Fruit fly (Drosophila melanogaster) S2 (cell line): ENCODE data around the gene Nup98-96.

ENCODE experiments used
- CG8478 ChIP-seq: fragments of >200 bp; optimal IDR thresholded peaks from 2 replicates; lab custom pipeline; 2018
- CTCF ChIP-seq, 2 experiments: fragments of >200 bp; optimal IDR thresholded peaks; 2 replicates each; lab custom pipeline; 2018

Gene Nup98-96

DNA sequence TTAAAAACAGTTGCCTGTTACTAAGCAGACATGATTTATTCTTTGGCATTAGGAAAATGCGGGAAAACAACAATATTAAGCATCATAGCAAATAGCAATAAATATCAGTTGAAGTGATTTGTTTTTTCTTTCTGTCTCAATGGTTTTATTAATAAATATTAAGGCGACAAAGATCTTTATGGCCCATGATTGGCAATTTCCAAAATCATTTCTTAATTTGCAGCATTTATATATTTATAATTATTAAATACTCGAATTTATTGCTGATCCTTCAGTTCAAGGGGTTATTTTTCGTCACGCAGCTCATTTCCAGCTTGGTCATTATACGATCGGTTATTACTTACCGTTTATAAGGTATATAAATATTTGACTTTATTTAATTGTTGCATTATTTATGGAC, 53.8 kb downstream of the Nup98-96 start:
- TF ChIP-seq CG8478 (lab: Kevin White, UChicago), result no peak
- TF ChIP-seq CTCF (optimal IDR thresholded peaks at IDR 0.05; lab: Kevin White, UChicago), result no peak

DNA sequence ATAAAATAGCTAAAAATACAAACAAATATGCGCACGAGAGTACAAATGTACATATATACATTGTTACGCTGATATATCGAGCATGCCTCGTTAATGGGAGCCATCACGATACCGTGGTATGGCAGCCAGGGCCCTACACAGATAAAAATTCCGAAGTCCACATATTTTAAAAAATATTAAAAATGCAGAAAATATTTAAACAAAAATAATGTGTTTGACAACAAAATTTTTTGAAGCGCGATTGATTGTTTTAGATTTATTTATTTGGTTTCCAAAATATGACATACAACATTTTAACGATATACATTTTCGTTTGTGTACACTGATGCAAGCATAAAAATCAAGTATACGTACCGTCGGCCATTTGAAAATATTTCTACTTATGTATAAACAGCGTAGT, 54.7 kb downstream of the Nup98-96 start:
- TF ChIP-seq CTCF (optimal IDR thresholded peaks at IDR 0.05; lab: Kevin White, UChicago) (no peak), CG8478 (lab: Kevin White, UChicago) (no peak)

DNA sequence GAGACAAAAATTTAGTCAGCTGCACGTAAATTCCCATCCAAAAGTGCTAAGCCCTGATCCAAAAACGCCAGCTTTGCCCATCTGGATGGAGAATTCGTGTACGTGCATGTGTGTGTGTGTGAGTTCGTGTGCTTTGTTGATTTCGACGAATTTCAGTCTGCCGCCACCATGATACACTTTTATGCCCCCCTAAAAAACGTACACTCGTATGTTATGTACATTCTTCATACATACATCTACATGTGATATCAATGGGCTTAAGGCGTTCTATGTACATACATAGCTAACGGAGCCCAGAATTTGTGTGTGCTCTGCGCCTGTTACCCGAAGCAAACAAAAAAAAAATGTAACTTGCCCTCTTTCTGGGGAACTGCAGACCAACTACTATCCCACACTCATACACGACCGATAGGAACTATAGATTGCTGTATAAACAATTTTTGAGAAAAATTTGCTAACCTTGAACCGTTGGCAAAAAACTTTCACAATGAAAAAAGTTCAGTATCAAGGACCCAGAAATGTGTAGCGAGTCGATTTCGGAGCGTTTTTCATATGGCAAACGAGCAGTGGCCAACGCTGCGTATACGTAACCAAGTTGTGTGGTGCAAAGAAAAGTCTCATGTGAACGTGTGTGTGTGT, 55.6 kb downstream of the Nup98-96 start:
- TF ChIP-seq CG8478 (lab: Kevin White, UChicago) (no peak), CTCF (optimal IDR thresholded peaks at IDR 0.05; lab: Kevin White, UChicago) (no peak)

DNA sequence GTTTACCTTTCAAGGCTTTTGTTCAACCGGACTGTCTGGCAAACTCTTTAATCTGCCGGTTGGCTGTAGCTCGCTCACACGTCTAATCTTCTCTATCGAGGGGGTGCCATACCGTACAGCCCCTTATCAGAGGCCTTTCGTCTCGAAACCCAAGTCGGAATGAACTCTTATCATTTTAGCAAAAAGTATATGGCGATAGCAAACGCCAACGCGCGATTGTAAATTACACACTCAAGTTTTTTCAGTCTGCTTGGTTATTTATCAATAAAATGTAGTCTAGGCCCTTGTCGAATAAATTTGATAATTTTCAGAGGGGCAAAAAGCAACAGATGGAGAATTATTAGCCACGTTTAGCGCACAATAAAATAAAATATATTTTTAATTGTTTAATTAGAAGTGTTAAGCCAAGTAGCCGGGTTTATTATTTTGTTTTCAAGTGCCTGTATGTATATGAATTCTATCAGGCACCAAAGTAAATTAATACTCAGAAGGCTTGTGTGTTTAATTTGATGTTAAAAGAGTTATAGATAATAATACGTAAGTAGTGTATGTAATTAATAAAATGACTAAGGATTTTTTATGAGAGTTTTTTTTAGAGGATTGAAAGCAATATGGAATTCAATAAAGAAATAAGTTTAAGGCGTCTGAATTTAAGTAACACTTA, 56.4 kb downstream of the Nup98-96 start:
- no peak for TF ChIP-seq CG8478 (lab: Kevin White, UChicago)
- TF ChIP-seq CTCF (optimal IDR thresholded peaks at IDR 0.05; lab: Kevin White, UChicago), result no peak
